Worm (Caenorhabditis elegans) whole organism, L1 larva: ENCODE measurements around the gene srbc-43.

Source experiments
- F16B12.6 ChIP-seq: fragments of 150-350 bp; optimal IDR thresholded peaks from 2 replicates; lab custom pipeline; 2014; ENCODE audit warnings: missing biosample characterization, missing genetic modification characterization
- Y116A8C.19 ChIP-seq: sonication (generic microtip); optimal IDR thresholded peaks from 2 replicates; lab custom pipeline; 2016; ENCODE audit warnings: missing compliant biosample characterization, missing genetic modification characterization, borderline replicate concordance
- aha-1 ChIP-seq: fragments of 150-350 bp; optimal IDR thresholded peaks from 2 replicates; lab custom pipeline; 2014; ENCODE audit warnings: missing biosample characterization, missing genetic modification characterization
- alr-1 ChIP-seq: fragments of 200-800 bp; sonication (Bioruptor generic); optimal IDR thresholded peaks from 2 replicates; lab custom pipeline; 2018; ENCODE audit warnings: borderline replicate concordance, mild to moderate bottlenecking, missing genetic modification characterization, missing compliant biosample characterization
- aly-2 ChIP-seq: fragments of 150-350 bp; optimal IDR thresholded peaks from 2 replicates; lab custom pipeline; 2014; ENCODE audit warnings: missing biosample characterization, missing genetic modification characterization
- ama-1 ChIP-seq: fragments of 150-350 bp; optimal IDR thresholded peaks from 2 replicates; lab custom pipeline; 2014
- ceh-63 ChIP-seq: fragments of 200-800 bp; sonication (Bioruptor generic); optimal IDR thresholded peaks from 2 replicates; lab custom pipeline; 2018; ENCODE audit warnings: mild to moderate bottlenecking, missing genetic modification characterization, missing compliant biosample characterization
- ceh-90 ChIP-seq: sonication (generic microtip); optimal IDR thresholded peaks from 2 replicates; lab custom pipeline; 2016; ENCODE audit warnings: missing genetic modification characterization, missing compliant biosample characterization
- ces-1 ChIP-seq: fragments of 150-350 bp; optimal IDR thresholded peaks from 2 replicates; lab custom pipeline; 2014; ENCODE audit warnings: missing biosample characterization, missing genetic modification reagents, missing genetic modification characterization
- dsc-1 ChIP-seq: sonication (generic microtip); optimal IDR thresholded peaks from 2 replicates; lab custom pipeline; 2016; ENCODE audit warnings: mild to moderate bottlenecking, missing genetic modification characterization, missing compliant biosample characterization
- efl-1 ChIP-seq, 4 experiments: fragments of 150-350 bp; optimal IDR thresholded peaks in 3 of 4; peaks in 1 of 4; 1 replicate in 1 of 4; 2 replicates in 3 of 4; lab custom pipeline; 2014; ENCODE audit warnings: missing biosample characterization in 2 of 4, missing genetic modification characterization in 2 of 4, missing genetic modification reagents in 2 of 4
- efl-3 ChIP-seq: fragments of 200-800 bp; sonication (Bioruptor generic); optimal IDR thresholded peaks from 2 replicates; lab custom pipeline; 2018; ENCODE audit warnings: mild to moderate bottlenecking, missing genetic modification characterization, missing compliant biosample characterization
- elt-2 ChIP-seq: sonication (generic microtip); optimal IDR thresholded peaks from 2 replicates; lab custom pipeline; 2016; ENCODE audit warnings: missing genetic modification characterization, mild to moderate bottlenecking, inconsistent platforms, missing compliant biosample characterization, missing genetic modification reagents
- elt-3 ChIP-seq, 6 experiments: fragments of 150-350 bp in 1 of 6; sonication (generic microtip); optimal IDR thresholded peaks; 2 replicates each; lab custom pipeline; 2017 to 2018; ENCODE audit warnings: missing biosample characterization in 6 of 6, missing genetic modification characterization in 6 of 6, inconsistent platforms in 1 of 6
- ets-5 ChIP-seq: fragments of 200-800 bp; sonication (Bioruptor generic); IDR thresholded peaks from 2 replicates; pipeline ENCODE4 v1.3.6; 2022; ENCODE audit warnings: missing genetic modification characterization, missing compliant biosample characterization
- fkh-8 ChIP-seq: sonication (generic microtip); optimal IDR thresholded peaks from 2 replicates; lab custom pipeline; 2016; ENCODE audit warnings: mild to moderate bottlenecking, missing genetic modification characterization, missing compliant biosample characterization
- grh-1 ChIP-seq: fragments of 200-800 bp; sonication (Bioruptor generic); IDR thresholded peaks from 2 replicates; pipeline ENCODE4 v1.3.6; 2022; ENCODE audit warnings: missing genetic modification reagents, missing genetic modification characterization, missing compliant biosample characterization
- hpl-2 ChIP-seq: fragments of 150-350 bp; optimal IDR thresholded peaks from 2 replicates; lab custom pipeline; 2014; ENCODE audit warnings: missing biosample characterization, missing genetic modification reagents, missing genetic modification characterization
- irx-1 ChIP-seq: sonication (generic microtip); optimal IDR thresholded peaks from 2 replicates; lab custom pipeline; 2016; ENCODE audit warnings: missing genetic modification characterization, missing compliant biosample characterization
- isw-1 ChIP-seq: fragments of 200-800 bp; sonication (Bioruptor generic); IDR thresholded peaks from 2 replicates; pipeline ENCODE4 v1.3.6; 2022; ENCODE audit warnings: missing genetic modification characterization, missing compliant biosample characterization
- lin-13 ChIP-seq: fragments of 150-350 bp; optimal IDR thresholded peaks from 2 replicates; lab custom pipeline; 2014; ENCODE audit warnings: missing biosample characterization, missing genetic modification reagents, missing genetic modification characterization
- lin-14 ChIP-seq: fragments of 200-800 bp; sonication (Bioruptor generic); optimal IDR thresholded peaks from 2 replicates; lab custom pipeline; 2018; ENCODE audit warnings: mild to moderate bottlenecking, missing genetic modification characterization, moderate library complexity, missing compliant biosample characterization
- lin-39 ChIP-seq: fragments of 150-350 bp; optimal IDR thresholded peaks from 2 replicates; lab custom pipeline; 2014; ENCODE audit warnings: missing biosample characterization, missing genetic modification reagents, missing genetic modification characterization
- lir-3 ChIP-seq: sonication (generic microtip); optimal IDR thresholded peaks from 2 replicates; lab custom pipeline; 2016; ENCODE audit warnings: mild to moderate bottlenecking, missing genetic modification characterization, moderate library complexity, missing compliant biosample characterization; ENCODE audit not compliant: poor library complexity
- lsy-2 ChIP-seq, 2 experiments: fragments of 150-350 bp; optimal IDR thresholded peaks; 2 replicates each; lab custom pipeline; 2014; ENCODE audit warnings: missing biosample characterization in 2 of 2, missing genetic modification characterization in 2 of 2
- mab-9 ChIP-seq: fragments of 200-800 bp; sonication (Bioruptor generic); IDR thresholded peaks from 2 replicates; pipeline ENCODE4 v1.3.6; 2022; ENCODE audit warnings: missing genetic modification reagents, missing genetic modification characterization, missing compliant biosample characterization
- mdl-1 ChIP-seq, 2 experiments: fragments of 150-350 bp; optimal IDR thresholded peaks; 2 replicates each; lab custom pipeline; 2014 to 2017; ENCODE audit warnings: missing biosample characterization in 2 of 2, missing genetic modification characterization in 2 of 2, inconsistent platforms in 1 of 2
- nhr-11 ChIP-seq: fragments of 150-350 bp; optimal IDR thresholded peaks from 2 replicates; lab custom pipeline; 2014; ENCODE audit warnings: missing biosample characterization, missing genetic modification characterization
- nhr-12 ChIP-seq: sonication (generic microtip); optimal IDR thresholded peaks from 2 replicates; lab custom pipeline; 2017; ENCODE audit warnings: missing biosample characterization, missing genetic modification characterization
- nhr-19 ChIP-seq: fragments of 200-800 bp; sonication (Bioruptor generic); conservative IDR thresholded peaks from 2 replicates; pipeline ENCODE4 v1.3.6; 2022; ENCODE audit warnings: missing genetic modification characterization, missing compliant biosample characterization
- nhr-20 ChIP-seq: sonication (generic microtip); optimal IDR thresholded peaks from 2 replicates; lab custom pipeline; 2016; ENCODE audit warnings: mild to moderate bottlenecking, missing genetic modification characterization, missing compliant biosample characterization
- nhr-237 ChIP-seq: fragments of 150-350 bp; optimal IDR thresholded peaks from 2 replicates; lab custom pipeline; 2014; ENCODE audit warnings: missing biosample characterization, missing genetic modification characterization
- nhr-28 ChIP-seq: fragments of 150-350 bp; optimal IDR thresholded peaks from 2 replicates; lab custom pipeline; 2014; ENCODE audit warnings: missing biosample characterization, missing genetic modification characterization
- nhr-84 ChIP-seq: sonication (generic microtip); optimal IDR thresholded peaks from 2 replicates; lab custom pipeline; 2017; ENCODE audit warnings: missing biosample characterization, missing genetic modification characterization
- nhr-85 ChIP-seq: sonication (generic microtip); peaks from one replicate; lab custom pipeline; 2016; ENCODE audit warnings: missing genetic modification characterization, inconsistent platforms, missing compliant biosample characterization
- nhr-90 ChIP-seq: sonication (generic microtip); optimal IDR thresholded peaks from 2 replicates; lab custom pipeline; 2016; ENCODE audit warnings: mild to moderate bottlenecking, missing genetic modification characterization, missing compliant biosample characterization; ENCODE audit not compliant: poor library complexity
- pag-3 ChIP-seq: sonication (generic microtip); optimal IDR thresholded peaks from 2 replicates; lab custom pipeline; 2017; ENCODE audit warnings: missing genetic modification characterization, mild to moderate bottlenecking, missing compliant biosample characterization, antibody characterized with exemption, borderline replicate concordance; ENCODE audit not compliant: insufficient read depth
- pax-3 ChIP-seq: fragments of 200-800 bp; sonication (Bioruptor generic); optimal IDR thresholded peaks from 2 replicates; lab custom pipeline; 2018; ENCODE audit warnings: mild to moderate bottlenecking, missing genetic modification characterization, moderate library complexity, missing compliant biosample characterization
- pqm-1 ChIP-seq: sonication (generic microtip); optimal IDR thresholded peaks from 3 replicates; lab custom pipeline; 2017; ENCODE audit warnings: missing biosample characterization, missing genetic modification characterization
- snu-23 ChIP-seq: sonication (generic microtip); optimal IDR thresholded peaks from 2 replicates; lab custom pipeline; 2016; ENCODE audit warnings: missing genetic modification characterization, missing compliant biosample characterization
- sup-37 ChIP-seq: fragments of 200-800 bp; sonication (Bioruptor generic); optimal IDR thresholded peaks from 2 replicates; lab custom pipeline; 2018; ENCODE audit warnings: mild to moderate bottlenecking, missing genetic modification characterization, missing compliant biosample characterization
- tlp-1 ChIP-seq: fragments of 150-350 bp; optimal IDR thresholded peaks from 2 replicates; lab custom pipeline; 2014; ENCODE audit warnings: missing biosample characterization, missing genetic modification characterization
- unc-30 ChIP-seq: sonication (generic microtip); optimal IDR thresholded peaks from 2 replicates; lab custom pipeline; 2017; ENCODE audit warnings: missing biosample characterization, missing genetic modification characterization
- unc-86 ChIP-seq: sonication (generic microtip); optimal IDR thresholded peaks from 2 replicates; lab custom pipeline; 2016; ENCODE audit warnings: missing genetic modification characterization, missing compliant biosample characterization
- vab-15 ChIP-seq: sonication (generic microtip); optimal IDR thresholded peaks from 2 replicates; lab custom pipeline; 2017; ENCODE audit warnings: missing genotype, mild to moderate bottlenecking, missing genetic modification characterization, missing compliant biosample characterization
- xbp-1 ChIP-seq: sonication (generic microtip); optimal IDR thresholded peaks from 2 replicates; lab custom pipeline; 2016; ENCODE audit warnings: missing genetic modification characterization, missing compliant biosample characterization
- zip-4 ChIP-seq: fragments of 200-800 bp; sonication (Bioruptor generic); optimal IDR thresholded peaks from 2 replicates; lab custom pipeline; 2018; ENCODE audit warnings: mild to moderate bottlenecking, missing genetic modification characterization, moderate library complexity, missing compliant biosample characterization
- ztf-11 ChIP-seq, 2 experiments: sonication (generic microtip); optimal IDR thresholded peaks; 2 replicates each; lab custom pipeline; 2016 to 2017; ENCODE audit warnings: missing genetic modification characterization in 2 of 2, missing biosample characterization in 1 of 2, missing compliant biosample characterization in 1 of 2

srbc-43 gene

ce11 chrV:12780248-12780647, 10.1 kb downstream of the srbc-43 start (continued):
- TF ChIP-seq zip-4 (GFP tag; lab: Kevin White, UChicago) (no peak), nhr-12 (tag; lab: Kevin White, UChicago) (no peak), dsc-1 (tag; lab: Kevin White, UChicago) (peak; percentile 30), lsy-2 (tag; optimal IDR thresholded peaks at IDR 0.05; lab: Kevin White, UChicago) (peak; percentile 27 to 68), hpl-2 (GFP tag; lab: Kevin White, UChicago) (no peak), nhr-28 (tag; lab: Kevin White, UChicago) (no peak), Y116A8C.19 (tag; lab: Kevin White, UChicago) (no peak), ets-5 (GFP tag; lab: Robert Waterston, UW) (no peak), nhr-90 (peak; percentile 42), lin-39 (tag; lab: Kevin White, UChicago) (no peak), elt-2 (tag; lab: Kevin White, UChicago) (no peak), mdl-1 (tag; optimal IDR thresholded peaks at IDR 0.05; lab: Kevin White, UChicago) (peak in 1 of 2 experiments; percentile 45), sup-37 (no peak), aha-1 (no peak), grh-1 (GFP tag; lab: Robert Waterston, UW) (no peak), nhr-84 (tag; lab: Kevin White, UChicago) (no peak), efl-3 (GFP tag; lab: Kevin White, UChicago) (no peak), ztf-11 (tag; optimal IDR thresholded peaks at IDR 0.05; lab: Kevin White, UChicago) (peak in 1 of 2 experiments; percentile 8), snu-23 (GFP tag; lab: Kevin White, UChicago) (peak; percentile 61), nhr-20 (tag; lab: Kevin White, UChicago) (peak; percentile 49), xbp-1 (tag; lab: Kevin White, UChicago) (peak; percentile 10), tlp-1 (tag; lab: Kevin White, UChicago) (no peak), ces-1 (GFP tag; lab: Kevin White, UChicago) (no peak), nhr-11 (tag; lab: Kevin White, UChicago) (no peak), irx-1 (tag; lab: Kevin White, UChicago) (no peak), lin-13 (no peak), pax-3 (peak; percentile 45), nhr-237 (tag; lab: Kevin White, UChicago) (no peak), vab-15 (tag; lab: Kevin White, UChicago) (peak; percentile 38), isw-1 (no peak), F16B12.6 (no peak), unc-86 (tag; lab: Kevin White, UChicago) (no peak), aly-2 (peak; percentile 37), nhr-85 (tag; lab: Kevin White, UChicago) (peak; percentile 46), lir-3 (tag; lab: Kevin White, UChicago) (peak; percentile 9), lin-14 (GFP tag; lab: Kevin White, UChicago) (peak; percentile 38), alr-1 (tag; lab: Kevin White, UChicago) (no peak), unc-30 (tag; lab: Kevin White, UChicago) (no peak), elt-3 (tag; optimal IDR thresholded peaks at IDR 0.05; lab: Kevin White, UChicago) (peak in 1 of 6 experiments; percentile 23), ama-1 (lab: Kevin White, UChicago) (no peak), ceh-63 (no peak), pqm-1 (tag; lab: Kevin White, UChicago) (no peak), nhr-19 (peak; percentile 54)

ce11 chrV:12773852-12774251, 16.5 kb downstream of the srbc-43 start:
- TF ChIP-seq ceh-90 (tag; lab: Kevin White, UChicago) (no peak), mab-9 (GFP tag; lab: Robert Waterston, UW) (no peak), efl-1 (optimal IDR thresholded peaks at IDR 0.05; lab: Kevin White, UChicago) (no peak), efl-1 (GFP tag; optimal IDR thresholded peaks at IDR 0.05 in 1 of 2; lab: Kevin White, UChicago) (peak in 1 of 2 experiments; percentile 86), alr-1 (tag; lab: Kevin White, UChicago) (no peak), mdl-1 (tag; optimal IDR thresholded peaks at IDR 0.05; lab: Kevin White, UChicago) (no peak), ces-1 (GFP tag; lab: Kevin White, UChicago) (no peak), pag-3 (no peak), fkh-8 (tag; lab: Kevin White, UChicago) (peak; percentile 59)
